Fruit fly (Drosophila melanogaster): ENCODE data around the gene Ugalt.
A peak's percentile ranks its signal among the peaks of the same experiment; 100 is the strongest.

The Ugalt gene

DNA sequence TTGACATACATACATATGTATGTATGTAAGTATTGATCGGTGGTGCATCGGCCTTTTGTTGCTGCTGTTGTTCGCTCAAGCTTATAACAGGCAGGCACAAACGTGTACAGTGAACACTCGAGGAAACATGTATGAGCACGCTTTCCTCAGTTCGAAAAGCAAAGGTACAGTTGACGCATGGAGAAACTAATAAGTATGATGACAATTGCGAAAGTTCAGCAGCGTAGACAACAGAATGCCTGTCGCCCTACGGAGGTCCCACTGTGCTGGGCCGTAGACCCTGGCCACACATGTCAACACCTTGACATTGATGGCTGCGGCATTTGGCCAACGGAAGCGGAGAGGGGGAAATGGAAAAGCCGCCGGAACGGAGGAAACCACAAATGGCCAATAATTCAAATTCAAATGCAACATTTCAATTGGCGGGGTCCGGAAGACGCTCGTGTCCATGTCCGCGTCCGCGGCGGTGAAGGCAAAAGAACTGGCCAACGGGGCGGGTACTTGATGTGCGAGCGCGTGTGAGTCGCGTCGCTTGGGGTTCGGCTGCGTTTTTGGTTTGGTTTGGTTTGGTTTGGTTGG lies 4.6 kb upstream of the Ugalt start, which contains the start of gene CG2681 (continued):
- peak; percentile 6 for TF ChIP-seq CoRest (tag; optimal IDR thresholded peaks at IDR 0.05)
- no peak for TF ChIP-seq Trl (optimal IDR thresholded peaks at IDR 0.05)
- peak; percentile 8 for TF ChIP-seq Trl (GFP tag; optimal IDR thresholded peaks at IDR 0.05)
- no peak for TF ChIP-seq CG16815 (GFP tag; optimal IDR thresholded peaks at IDR 0.05)
- TF ChIP-seq ind (GFP tag; optimal IDR thresholded peaks at IDR 0.05): peak; percentile 45
- TF ChIP-seq D19B (GFP tag; optimal IDR thresholded peaks at IDR 0.05): no peak
- TF ChIP-seq CG1792 (GFP tag; optimal IDR thresholded peaks at IDR 0.05): no peak
- TF ChIP-seq CG34422 (GFP tag; IDR thresholded peaks at IDR 0.05): peak; percentile 14; the same call in 1 of the 3 replicates
- TF ChIP-seq sens (GFP tag): peak; percentile 72
- peak; percentile 17 for TF ChIP-seq CG16863 (GFP tag; optimal IDR thresholded peaks at IDR 0.05)
- peak; percentile 6 for TF ChIP-seq tin (GFP tag; optimal IDR thresholded peaks at IDR 0.05)
- peak; percentile 70 for TF ChIP-seq H15 (GFP tag; IDR thresholded peaks at IDR 0.05)
- TF ChIP-seq CG7357 (GFP tag; IDR thresholded peaks at IDR 0.05): peak; percentile 15; the same call in 1 of the 3 replicates
- peak; percentile 20 for TF ChIP-seq sug (tag; optimal IDR thresholded peaks at IDR 0.05)
- TF ChIP-seq CG7839 (tag; optimal IDR thresholded peaks at IDR 0.05): peak; percentile 57
- 0 out of 3 replicates have a peak, but pooled peaks have one; percentile 51 for TF ChIP-seq otp (GFP tag; IDR thresholded peaks at IDR 0.05)
- peak; percentile 59; the same call in 1 of the 2 replicates for TF ChIP-seq CG16779 (GFP tag; IDR thresholded peaks at IDR 0.05)
- TF ChIP-seq CG11696 (GFP tag; IDR thresholded peaks at IDR 0.05): 0 out of 2 replicates have a peak, but pooled peaks have one; percentile 16
- TF ChIP-seq HmgZ (tag; optimal IDR thresholded peaks at IDR 0.05): no peak
- TF ChIP-seq CG11456 (GFP tag; IDR thresholded peaks at IDR 0.05): peak; percentile 80
- TF ChIP-seq z (GFP tag; IDR thresholded peaks at IDR 0.05): no peak
- no peak for TF ChIP-seq Lim3 (GFP tag; IDR thresholded peaks at IDR 0.05)
- no peak for TF ChIP-seq CG1233 (GFP tag; optimal IDR thresholded peaks at IDR 0.05)
- no peak for TF ChIP-seq pnt (GFP tag; optimal IDR thresholded peaks at IDR 0.05)
- TF ChIP-seq Nf-YA (GFP tag; IDR thresholded peaks at IDR 0.05): peak; percentile 35; the same call in 1 of the 2 replicates
- no peak for TF ChIP-seq NfI (GFP tag; optimal IDR thresholded peaks at IDR 0.05)
- TF ChIP-seq CG10267 (tag; optimal IDR thresholded peaks at IDR 0.05): no peak
- no peak for TF ChIP-seq jumu (GFP tag; optimal IDR thresholded peaks at IDR 0.05)
- peak; percentile 61; the same call in 1 of the 2 replicates for TF ChIP-seq stc (GFP tag; IDR thresholded peaks at IDR 0.05)
- TF ChIP-seq Xbp1 (GFP tag; optimal IDR thresholded peaks at IDR 0.05): peak; percentile 17
- TF ChIP-seq CG17359 (tag; optimal IDR thresholded peaks at IDR 0.05): peak; percentile 37
- no peak for TF ChIP-seq sc (optimal IDR thresholded peaks at IDR 0.05)
- TF ChIP-seq sc (GFP tag; optimal IDR thresholded peaks at IDR 0.05): no peak
- no peak for TF ChIP-seq CkIIα-i1 (GFP tag; IDR thresholded peaks at IDR 0.05)
- TF ChIP-seq ranshi (GFP tag; IDR thresholded peaks at IDR 0.05): peak; percentile 49; the same call in 1 of the 2 replicates
- TF ChIP-seq CG9609 (GFP tag; optimal IDR thresholded peaks at IDR 0.05): peak; percentile 22
- no peak for TF ChIP-seq MTF-1 (GFP tag; optimal IDR thresholded peaks at IDR 0.05; ENCODE audit: borderline replicate concordance)
- TF ChIP-seq dpn (GFP tag; optimal IDR thresholded peaks at IDR 0.05): peak; percentile 22 to 37
- TF ChIP-seq CG32532 (GFP tag; IDR thresholded peaks at IDR 0.05): peak; percentile 62
- TF ChIP-seq CG4404 (GFP tag; IDR thresholded peaks at IDR 0.05): 0 out of 2 replicates have a peak, but pooled peaks have one; percentile 28
- TF ChIP-seq CG3838 (GFP tag; optimal IDR thresholded peaks at IDR 0.05): no peak
- no peak for TF ChIP-seq GATAe (GFP tag; conservative IDR thresholded peaks at IDR 0.05)
- TF ChIP-seq ara (GFP tag; IDR thresholded peaks at IDR 0.05): peak; percentile 31
- TF ChIP-seq CG7928 (GFP tag; optimal IDR thresholded peaks at IDR 0.05): no peak
- TF ChIP-seq hb (GFP tag; IDR thresholded peaks at IDR 0.05; ENCODE audit: partially characterized antibody): no peak
- peak; percentile 43 for TF ChIP-seq mam (GFP tag; optimal IDR thresholded peaks at IDR 0.05)
- TF ChIP-seq CG2889 (GFP tag; IDR thresholded peaks at IDR 0.05): 0 out of 3 replicates have a peak, but pooled peaks have one; percentile 48
- TF ChIP-seq shn (GFP tag; optimal IDR thresholded peaks at IDR 0.05): no peak
- peak; percentile 25 for TF ChIP-seq nmo (GFP tag; optimal IDR thresholded peaks at IDR 0.05)
- TF ChIP-seq dati (GFP tag; IDR thresholded peaks at IDR 0.05): no peak
- TF ChIP-seq esg (GFP tag; conservative IDR thresholded peaks at IDR 0.05): peak; percentile 46
- 0 out of 2 replicates have a peak, but pooled peaks have one; percentile 23 for TF ChIP-seq wdn (GFP tag; IDR thresholded peaks at IDR 0.05)

Data from whole organism, embryonic.